Fruit fly (Drosophila melanogaster) whole organism, pupa: Measurements from ENCODE around the gene CG43165.
A peak's percentile ranks its signal among the peaks of the same experiment; 100 is the strongest.

Experiments
- CG10348 ChIP-seq: fragments of 200-800 bp; sonication (Bioruptor generic); IDR thresholded peaks from 2 replicates; pipeline ENCODE4 v1.3.6; 2022; ENCODE audit warnings: missing biosample characterization, missing genetic modification characterization
- CG12605 ChIP-seq: fragments of 200-800 bp; sonication (Bioruptor generic); IDR thresholded peaks from 2 replicates; pipeline ENCODE4 v1.3.6; 2022; ENCODE audit warnings: missing biosample characterization, missing genetic modification characterization
- CG13204 ChIP-seq: fragments of 200-800 bp; sonication (Bioruptor generic); optimal IDR thresholded peaks from 2 replicates; lab custom pipeline; 2018; ENCODE audit warnings: missing biosample characterization, mild to moderate bottlenecking, missing genetic modification characterization, moderate library complexity
- CG14655 ChIP-seq: fragments of 200-800 bp; sonication (Bioruptor generic); optimal IDR thresholded peaks from 3 replicates; lab custom pipeline; 2017; ENCODE audit warnings: mild to moderate bottlenecking, missing biosample characterization, missing genetic modification reagents, missing genetic modification characterization
- CG15710 ChIP-seq: fragments of 200-800 bp; sonication (Bioruptor generic); optimal IDR thresholded peaks from 2 replicates; lab custom pipeline; 2018; ENCODE audit warnings: missing biosample characterization, mild to moderate bottlenecking, missing genetic modification characterization, moderate library complexity
- CG17806 ChIP-seq: fragments of 200-800 bp; sonication (Bioruptor generic); optimal IDR thresholded peaks from 2 replicates; lab custom pipeline; 2018; ENCODE audit warnings: missing biosample characterization, mild to moderate bottlenecking, missing genetic modification characterization, moderate library complexity
- CG32121 ChIP-seq: fragments of 200-800 bp; sonication (Bioruptor generic); IDR thresholded peaks from 2 replicates; pipeline ENCODE4 v1.3.6; 2022; ENCODE audit warnings: missing biosample characterization, missing genetic modification characterization
- CG34367 ChIP-seq: fragments of 200-800 bp; sonication (Bioruptor generic); optimal IDR thresholded peaks from 2 replicates; lab custom pipeline; 2018; ENCODE audit warnings: missing biosample characterization, mild to moderate bottlenecking, missing genetic modification characterization
- CG4496 ChIP-seq: fragments of 200-800 bp; sonication (Bioruptor generic); IDR thresholded peaks from 3 replicates; pipeline ENCODE4 v1.3.6; 2022; ENCODE audit warnings: missing biosample characterization, missing genetic modification characterization
- CG8159 ChIP-seq: fragments of 200-800 bp; sonication (Bioruptor generic); optimal IDR thresholded peaks from 3 replicates; lab custom pipeline; 2018; ENCODE audit warnings: missing biosample characterization, mild to moderate bottlenecking, missing genetic modification characterization, moderate library complexity
- CG8301 ChIP-seq: fragments of 200-800 bp; sonication (Bioruptor generic); optimal IDR thresholded peaks from 2 replicates; lab custom pipeline; 2018; ENCODE audit warnings: missing biosample characterization, mild to moderate bottlenecking, missing genetic modification characterization
- CG9948 ChIP-seq: fragments of 200-800 bp; sonication (Bioruptor generic); optimal IDR thresholded peaks from 2 replicates; lab custom pipeline; 2018; ENCODE audit warnings: missing biosample characterization, mild to moderate bottlenecking, missing genetic modification characterization, moderate library complexity
- D1 ChIP-seq: fragments of 200-800 bp; sonication (Bioruptor generic); optimal IDR thresholded peaks from 2 replicates; lab custom pipeline; 2018; ENCODE audit warnings: missing biosample characterization, mild to moderate bottlenecking, missing genetic modification characterization, moderate library complexity
- EcR ChIP-seq: fragments of 200-800 bp; sonication (Bioruptor generic); optimal IDR thresholded peaks from 3 replicates; lab custom pipeline; 2019; ENCODE audit warnings: missing biosample characterization, missing genetic modification characterization, mild to moderate bottlenecking, moderate library complexity, missing genetic modification reagents
- Ets98B ChIP-seq: fragments of 200-800 bp; sonication (Bioruptor generic); IDR thresholded peaks from 2 replicates; pipeline ENCODE4 v1.3.6; 2022; ENCODE audit warnings: missing biosample characterization, missing genetic modification characterization
- Pif1A ChIP-seq: fragments of 200-800 bp; sonication (Bioruptor generic); optimal IDR thresholded peaks from 3 replicates; lab custom pipeline; 2016; ENCODE audit warnings: missing biosample characterization, missing genetic modification characterization
- Pif1B ChIP-seq: fragments of 200-800 bp; sonication (Bioruptor generic); optimal IDR thresholded peaks from 3 replicates; lab custom pipeline; 2016; ENCODE audit warnings: missing biosample characterization, missing genetic modification characterization
- Snoo ChIP-seq: fragments of 200-800 bp; sonication (Bioruptor generic); optimal IDR thresholded peaks from 3 replicates; lab custom pipeline; 2017; ENCODE audit warnings: missing biosample characterization, mild to moderate bottlenecking, missing genetic modification characterization, inconsistent platforms
- fd96Ca ChIP-seq: fragments of 200-800 bp; sonication (Bioruptor generic); IDR thresholded peaks from 3 replicates; pipeline ENCODE4 v1.3.6; 2022; ENCODE audit warnings: missing biosample characterization, missing genetic modification characterization
- gl ChIP-seq: fragments of 200-800 bp; sonication (Bioruptor generic); optimal IDR thresholded peaks from 2 replicates; lab custom pipeline; 2018; ENCODE audit warnings: missing biosample characterization, mild to moderate bottlenecking, missing genetic modification characterization
- rn ChIP-seq: fragments of 200-800 bp; sonication (Bioruptor generic); IDR thresholded peaks from 2 replicates; pipeline ENCODE4 v1.3.6; 2022; ENCODE audit warnings: missing biosample characterization, missing genetic modification characterization

Gene CG43165

dm6 chr2L:3669675-3670074, 25.1 kb downstream of the CG43165 start, which contains the start of gene Sfp24Bb:
Sfp24Bb (minus strand) TSS chr2L:3669775.
- no peak for TF ChIP-seq CG4496 (GFP tag; lab: Robert Waterston, UW)
- TF ChIP-seq Ets98B = no peak
- TF ChIP-seq CG15710 (tag; lab: Kevin White, UChicago) = no peak
- no peak for TF ChIP-seq CG10348
- TF ChIP-seq Pif1A (GFP tag; lab: Kevin White, UChicago) = no peak
- TF ChIP-seq CG14655 (GFP tag; lab: Kevin White, UChicago) = no peak
- no peak for TF ChIP-seq rn (GFP tag; lab: Robert Waterston, UW)
- TF ChIP-seq, all 21 proteins: peak for 0

- TF ChIP-seq CG15710 (tag; lab: Kevin White, UChicago) (no peak), D1 (no peak), gl (tag; lab: Kevin White, UChicago) (no peak)
Observed at dm6 chr2L:3669034-3669433, 25.8 kb downstream of the CG43165 start, which contains the start of gene Sfp24Bd. Sfp24Bd (minus strand) TSS chr2L:3669134.

- TF ChIP-seq CG12605 (GFP tag; lab: Robert Waterston, UW) (no peak), CG13204 (GFP tag; lab: Kevin White, UChicago) (no peak), CG8301 (tag; lab: Kevin White, UChicago) (no peak)
Observed at dm6 chr2L:3668451-3668850, 26.4 kb downstream of the CG43165 start, which contains the start of gene Sfp24Ba. Sfp24Ba (minus strand) TSS chr2L:3668551.

- no peak for TF ChIP-seq CG13204 (GFP tag; lab: Kevin White, UChicago)
- no peak for TF ChIP-seq CG15710 (tag; lab: Kevin White, UChicago)
- TF ChIP-seq CG10348 = no peak
- TF ChIP-seq CG8301 (tag; lab: Kevin White, UChicago) = no peak
- TF ChIP-seq Pif1A (GFP tag; lab: Kevin White, UChicago) = no peak
- no peak for TF ChIP-seq CG12605 (GFP tag; lab: Robert Waterston, UW)
- TF ChIP-seq Pif1B = no peak
- TF ChIP-seq CG8159 (tag; lab: Kevin White, UChicago) = no peak
- no peak for TF ChIP-seq CG17806 (tag; lab: Kevin White, UChicago)
- no peak for TF ChIP-seq Snoo (tag; lab: Kevin White, UChicago)
- TF ChIP-seq CG9948 = no peak
- TF ChIP-seq Ets98B = 0 out of 2 replicates have a peak, but pooled peaks have one; percentile 12
- TF ChIP-seq EcR (GFP tag; lab: Kevin White, UChicago) = no peak
- TF ChIP-seq D1 = peak; percentile 3
- no peak for TF ChIP-seq gl (tag; lab: Kevin White, UChicago)
- peak; percentile 20; the same call in 1 of the 2 replicates for TF ChIP-seq CG32121
- TF ChIP-seq fd96Ca (GFP tag; lab: Robert Waterston, UW) = no peak
Observed at dm6 chr2L:3662307-3662795, 32.5 kb downstream of the CG43165 start, which contains the start of gene Drgx. Drgx (plus strand) TSS chr2L:3662745.

- TF ChIP-seq Pif1A (GFP tag; lab: Kevin White, UChicago) = no peak
- TF ChIP-seq CG17806 (tag; lab: Kevin White, UChicago) = peak; percentile 11
- TF ChIP-seq CG32121 = peak; percentile 36; the same call in 1 of the 2 replicates
- peak; percentile 43 for TF ChIP-seq CG15710 (tag; lab: Kevin White, UChicago)
- 0 out of 2 replicates have a peak, but pooled peaks have one; percentile 53 for TF ChIP-seq Ets98B
- no peak for TF ChIP-seq rn (GFP tag; lab: Robert Waterston, UW)
- no peak for TF ChIP-seq CG34367 (tag; lab: Kevin White, UChicago)
- TF ChIP-seq CG9948 = peak; percentile 29
- TF ChIP-seq CG14655 (GFP tag; lab: Kevin White, UChicago) = peak; percentile 51
- peak; percentile 43 for TF ChIP-seq D1
- TF ChIP-seq CG8159 (tag; lab: Kevin White, UChicago) = peak; percentile 53
- TF ChIP-seq CG8301 (tag; lab: Kevin White, UChicago) = peak; percentile 41
- TF ChIP-seq CG4496 (GFP tag; lab: Robert Waterston, UW) = 0 out of 3 replicates have a peak, but pooled peaks have one; percentile 40
- TF ChIP-seq, all 21 proteins: peak for 10
Observed at dm6 chr2L:3657349-3658142, 37.3 kb downstream of the CG43165 start.

dm6 chr2L:3656667-3657066, 38.2 kb downstream of the CG43165 start, which contains the start of gene for:
for (minus strand) TSS chr2L:3656953.
- TF ChIP-seq Ets98B = peak; percentile 6; the same call in 1 of the 2 replicates
- TF ChIP-seq CG32121 = peak; percentile 15; the same call in 1 of the 2 replicates
- no peak for TF ChIP-seq CG8301 (tag; lab: Kevin White, UChicago)
- TF ChIP-seq CG17806 (tag; lab: Kevin White, UChicago) = peak; percentile 2

- TF ChIP-seq CG4496 (GFP tag; lab: Robert Waterston, UW) = peak; percentile 99
- peak; percentile 98 for TF ChIP-seq CG12605 (GFP tag; lab: Robert Waterston, UW)
- TF ChIP-seq Snoo (tag; lab: Kevin White, UChicago) = peak; percentile 99
- TF ChIP-seq CG32121 = peak; percentile 98
- peak; percentile 97 for TF ChIP-seq gl (tag; lab: Kevin White, UChicago)
- TF ChIP-seq fd96Ca (GFP tag; lab: Robert Waterston, UW) = peak; percentile 99
- TF ChIP-seq CG15710 (tag; lab: Kevin White, UChicago) = peak; percentile 98
- TF ChIP-seq Pif1A (GFP tag; lab: Kevin White, UChicago) = peak; percentile 99
- TF ChIP-seq CG8301 (tag; lab: Kevin White, UChicago) = peak; percentile 99
- peak; percentile 68 for TF ChIP-seq EcR (GFP tag; lab: Kevin White, UChicago)
- peak; percentile 98 for TF ChIP-seq CG8159 (tag; lab: Kevin White, UChicago)
- peak; percentile 98 for TF ChIP-seq CG17806 (tag; lab: Kevin White, UChicago)
- TF ChIP-seq CG10348 = peak; percentile 91
- peak; percentile 93 for TF ChIP-seq CG13204 (GFP tag; lab: Kevin White, UChicago)
- TF ChIP-seq Ets98B = peak; percentile 99
- TF ChIP-seq CG14655 (GFP tag; lab: Kevin White, UChicago) = peak; percentile 98
- peak; percentile 97 for TF ChIP-seq CG34367 (tag; lab: Kevin White, UChicago)
- peak; percentile 97 for TF ChIP-seq rn (GFP tag; lab: Robert Waterston, UW)
- TF ChIP-seq D1 = peak; percentile 95
- TF ChIP-seq CG9948 = peak; percentile 98
- TF ChIP-seq Pif1B = peak; percentile 99
Observed at dm6 chr2L:3655698-3656105, 39.1 kb downstream of the CG43165 start.
